Worm (Caenorhabditis elegans): ENCODE measurements around the gene B0507.6.

Gene B0507.6

ce11 chrV:8754670-8755069 is 8.7 kb downstream of the B0507.6 start, which contains the start of gene B0507.4:
Gene B0507.4 (plus strand): TSS chrV:8754970.
- TF ChIP-seq F13H6.1 (tag; optimal IDR thresholded peaks at IDR 0.05) (no peak), mdl-1 (tag; optimal IDR thresholded peaks at IDR 0.05) (no peak)

ce11 chrV:8758618-8759017 is 12.7 kb downstream of the B0507.6 start, which contains the start of gene B0507.7:
Gene B0507.7 (minus strand): TSS chrV:8758718.
- TF ChIP-seq sma-9 (GFP tag; optimal IDR thresholded peaks at IDR 0.05) (no peak), sma-9 (tag; optimal IDR thresholded peaks at IDR 0.05) (no peak), elt-1 (tag; optimal IDR thresholded peaks at IDR 0.05) (no peak), mdl-1 (tag; optimal IDR thresholded peaks at IDR 0.05) (no peak), nhr-23 (tag; optimal IDR thresholded peaks at IDR 0.05) (no peak), R02D3.7 (tag; optimal IDR thresholded peaks at IDR 0.05) (no peak), skn-1 (tag; optimal IDR thresholded peaks at IDR 0.05) (no peak), nhr-77 (tag; optimal IDR thresholded peaks at IDR 0.05) (no peak), sma-3 (GFP tag; optimal IDR thresholded peaks at IDR 0.05) (no peak), unc-62 (GFP tag; optimal IDR thresholded peaks at IDR 0.05) (no peak), peb-1 (tag; optimal IDR thresholded peaks at IDR 0.05) (no peak), aly-2 (tag; optimal IDR thresholded peaks at IDR 0.05) (no peak), mab-5 (tag; optimal IDR thresholded peaks at IDR 0.05) (no peak), ceh-16 (tag; optimal IDR thresholded peaks at IDR 0.05) (no peak), dmd-4 (tag; optimal IDR thresholded peaks at IDR 0.05) (no peak), lsy-2 (tag; optimal IDR thresholded peaks at IDR 0.05) (no peak), ama-1 (optimal IDR thresholded peaks at IDR 0.05) (no peak), ceh-82 (tag; optimal IDR thresholded peaks at IDR 0.05) (no peak), ztf-4 (tag; optimal IDR thresholded peaks at IDR 0.05) (no peak)

ce11 chrV:8760416-8760815 is 14.5 kb downstream of the B0507.6 start, which contains the start of gene ddn-1:
Gene ddn-1 (minus strand): TSS chrV:8760516.
- no peak for TF ChIP-seq sma-3 (GFP tag; optimal IDR thresholded peaks at IDR 0.05)
- no peak for TF ChIP-seq sem-4 (tag; optimal IDR thresholded peaks at IDR 0.05)
- no peak for TF ChIP-seq nhr-237 (tag; optimal IDR thresholded peaks at IDR 0.05)
- no peak for TF ChIP-seq blmp-1 (tag; optimal IDR thresholded peaks at IDR 0.05; ENCODE audit: insufficient read depth)

- TF ChIP-seq zag-1 (tag; optimal IDR thresholded peaks at IDR 0.05): no peak
- TF ChIP-seq lsy-2 (tag; optimal IDR thresholded peaks at IDR 0.05): no peak
- no peak for TF ChIP-seq nhr-6 (tag; optimal IDR thresholded peaks at IDR 0.05)
- TF ChIP-seq alr-1 (tag; optimal IDR thresholded peaks at IDR 0.05): no peak
- TF ChIP-seq sma-9 (GFP tag; optimal IDR thresholded peaks at IDR 0.05): no peak
- TF ChIP-seq sma-9 (tag; optimal IDR thresholded peaks at IDR 0.05): no peak
- no peak for TF ChIP-seq elt-1 (tag; optimal IDR thresholded peaks at IDR 0.05)
- no peak for TF ChIP-seq mbf-1 (tag; optimal IDR thresholded peaks at IDR 0.05)
- TF ChIP-seq unc-39 (tag; optimal IDR thresholded peaks at IDR 0.05): no peak
- no peak for TF ChIP-seq ceh-82 (tag; optimal IDR thresholded peaks at IDR 0.05)
- no peak for TF ChIP-seq unc-55 (GFP tag; optimal IDR thresholded peaks at IDR 0.05)
- TF ChIP-seq F13H6.1 (tag; optimal IDR thresholded peaks at IDR 0.05): no peak
- no peak for TF ChIP-seq lin-39 (tag; optimal IDR thresholded peaks at IDR 0.05)
- TF ChIP-seq nhr-10 (tag; optimal IDR thresholded peaks at IDR 0.05): no peak
- TF ChIP-seq lin-13 (GFP tag; optimal IDR thresholded peaks at IDR 0.05): no peak
- no peak for TF ChIP-seq peb-1 (tag; optimal IDR thresholded peaks at IDR 0.05)
- no peak for TF ChIP-seq nhr-21 (tag; optimal IDR thresholded peaks at IDR 0.05)
- no peak for TF ChIP-seq ZK546.5 (tag; optimal IDR thresholded peaks at IDR 0.05)
- TF ChIP-seq nhr-11 (tag; optimal IDR thresholded peaks at IDR 0.05): no peak
Observed at ce11 chrV:8762861-8763260, 16.9 kb downstream of the B0507.6 start, which contains the start of gene B0507.8. Gene B0507.8 (minus strand): TSS chrV:8762961.

ce11 chrV:8765938-8766337 is 20.0 kb downstream of the B0507.6 start, which contains the start of gene B0507.9:
Gene B0507.9 (minus strand): TSS chrV:8766038.
- TF ChIP-seq crh-2 (tag; optimal IDR thresholded peaks at IDR 0.05) (no peak), ama-1 (optimal IDR thresholded peaks at IDR 0.05) (no peak), elt-1 (tag; optimal IDR thresholded peaks at IDR 0.05) (no peak), unc-62 (GFP tag; optimal IDR thresholded peaks at IDR 0.05) (no peak)

Data from whole organism, L2 larva.